Worm (Caenorhabditis elegans) whole organism, L3 larva: ENCODE results near the gene mcm-3.
A peak's percentile ranks its signal among the peaks of the same experiment; 100 is the strongest.

Source experiments
- R02D3.7 ChIP-seq: fragments of 150-350 bp; optimal IDR thresholded peaks from 2 replicates; lab custom pipeline; 2014; ENCODE audit warnings: missing biosample characterization, missing genetic modification characterization
- ZK546.5 ChIP-seq: sonication (generic microtip); optimal IDR thresholded peaks from 2 replicates; lab custom pipeline; 2017; ENCODE audit warnings: missing biosample characterization, missing genetic modification characterization
- aly-2 ChIP-seq: fragments of 150-350 bp; optimal IDR thresholded peaks from 2 replicates; lab custom pipeline; 2014; ENCODE audit warnings: missing biosample characterization, missing genetic modification characterization
- ama-1 ChIP-seq: fragments of 150-350 bp; optimal IDR thresholded peaks from 2 replicates; lab custom pipeline; 2018
- ceh-16 ChIP-seq: sonication (generic microtip); optimal IDR thresholded peaks from 2 replicates; lab custom pipeline; 2017; ENCODE audit warnings: missing biosample characterization, missing genetic modification characterization
- ceh-28 ChIP-seq: fragments of 150-350 bp; optimal IDR thresholded peaks from 2 replicates; lab custom pipeline; 2014; ENCODE audit warnings: missing biosample characterization, missing genetic modification reagents, missing genetic modification characterization
- ceh-82 ChIP-seq: fragments of 150-350 bp; optimal IDR thresholded peaks from 2 replicates; lab custom pipeline; 2014; ENCODE audit warnings: missing biosample characterization, missing genetic modification characterization
- ceh-9 ChIP-seq: sonication (generic microtip); optimal IDR thresholded peaks from 2 replicates; lab custom pipeline; 2018; ENCODE audit warnings: missing biosample characterization, missing genetic modification characterization
- daf-12 ChIP-seq: fragments of 150-350 bp; optimal IDR thresholded peaks from 2 replicates; lab custom pipeline; 2014; ENCODE audit warnings: missing biosample characterization, missing genetic modification reagents, missing genetic modification characterization
- egl-27 ChIP-seq: sonication (generic microtip); optimal IDR thresholded peaks from 4 replicates; lab custom pipeline; 2017; ENCODE audit warnings: missing biosample characterization, missing genetic modification reagents, missing genetic modification characterization
- egl-5 ChIP-seq: fragments of 150-350 bp; optimal IDR thresholded peaks from 2 replicates; lab custom pipeline; 2017; ENCODE audit warnings: missing biosample characterization, missing genetic modification reagents, missing genetic modification characterization, inconsistent platforms
- elt-2 ChIP-seq: sonication (generic microtip); optimal IDR thresholded peaks from 2 replicates; lab custom pipeline; 2016; ENCODE audit warnings: missing genetic modification reagents, mild to moderate bottlenecking, missing genetic modification characterization, missing compliant biosample characterization
- elt-3 ChIP-seq, 3 experiments: fragments of 150-350 bp in 1 of 3; sonication (generic microtip) in 2 of 3; optimal IDR thresholded peaks; 2 replicates in 2 of 3; 4 replicates in 1 of 3; lab custom pipeline; 2014 to 2017; ENCODE audit warnings: missing biosample characterization in 3 of 3, missing genetic modification characterization in 3 of 3
- eor-1 ChIP-seq, 2 experiments: fragments of 150-350 bp; optimal IDR thresholded peaks; 2 replicates each; lab custom pipeline; 2014 to 2018; ENCODE audit warnings: missing biosample characterization in 2 of 2, missing genetic modification characterization in 2 of 2
- fkh-10 ChIP-seq: sonication (generic microtip); optimal IDR thresholded peaks from 2 replicates; lab custom pipeline; 2017; ENCODE audit warnings: missing biosample characterization, missing genetic modification reagents, missing genetic modification characterization
- fkh-2 ChIP-seq: fragments of 150-350 bp; optimal IDR thresholded peaks from 2 replicates; lab custom pipeline; 2014; ENCODE audit warnings: missing biosample characterization, missing genetic modification reagents, missing genetic modification characterization
- fos-1 ChIP-seq: fragments of 150-350 bp; optimal IDR thresholded peaks from 2 replicates; lab custom pipeline; 2014; ENCODE audit warnings: missing biosample characterization, missing genetic modification characterization
- hmg-11 ChIP-seq: sonication (generic microtip); optimal IDR thresholded peaks from 2 replicates; lab custom pipeline; 2016; ENCODE audit warnings: missing genetic modification characterization, missing compliant biosample characterization
- jun-1 ChIP-seq: fragments of 150-350 bp; optimal IDR thresholded peaks from 2 replicates; lab custom pipeline; 2014; ENCODE audit warnings: missing biosample characterization, missing genetic modification reagents, missing genetic modification characterization
- lin-15B ChIP-seq: fragments of 150-350 bp; optimal IDR thresholded peaks from 2 replicates; lab custom pipeline; 2014; ENCODE audit warnings: missing biosample characterization, missing genetic modification characterization
- lin-39 ChIP-seq: fragments of 150-350 bp; optimal IDR thresholded peaks from 2 replicates; lab custom pipeline; 2018; ENCODE audit warnings: missing biosample characterization, missing genetic modification reagents, missing genetic modification characterization
- mdl-1 ChIP-seq: fragments of 150-350 bp; optimal IDR thresholded peaks from 2 replicates; lab custom pipeline; 2014; ENCODE audit warnings: missing biosample characterization, missing genetic modification characterization
- mml-1 ChIP-seq: fragments of 150-350 bp; sonication (generic microtip); optimal IDR thresholded peaks from 3 replicates; lab custom pipeline; 2014; ENCODE audit warnings: missing biosample characterization, missing genetic modification characterization
- nhr-11 ChIP-seq: fragments of 150-350 bp; optimal IDR thresholded peaks from 2 replicates; lab custom pipeline; 2014; ENCODE audit warnings: missing biosample characterization, missing genetic modification characterization
- nhr-12 ChIP-seq: fragments of 150-350 bp; optimal IDR thresholded peaks from 2 replicates; lab custom pipeline; 2014; ENCODE audit warnings: missing biosample characterization, missing genetic modification characterization
- nhr-23 ChIP-seq: fragments of 150-350 bp; optimal IDR thresholded peaks from 2 replicates; lab custom pipeline; 2014; ENCODE audit warnings: missing biosample characterization, missing genetic modification reagents, missing genetic modification characterization
- nhr-237 ChIP-seq: fragments of 150-350 bp; optimal IDR thresholded peaks from 2 replicates; lab custom pipeline; 2014; ENCODE audit warnings: missing biosample characterization, missing genetic modification characterization
- nhr-25 ChIP-seq: sonication (generic microtip); optimal IDR thresholded peaks from 2 replicates; lab custom pipeline; 2017; ENCODE audit warnings: missing biosample characterization, missing genetic modification characterization
- nhr-28 ChIP-seq: fragments of 150-350 bp; optimal IDR thresholded peaks from 2 replicates; lab custom pipeline; 2014; ENCODE audit warnings: missing biosample characterization, missing genetic modification characterization
- nhr-67 ChIP-seq: fragments of 150-350 bp; optimal IDR thresholded peaks from 2 replicates; lab custom pipeline; 2014; ENCODE audit warnings: missing biosample characterization, missing genetic modification characterization
- nhr-76 ChIP-seq: fragments of 150-350 bp; sonication (generic microtip); optimal IDR thresholded peaks from 5 replicates; lab custom pipeline; 2014; ENCODE audit warnings: missing biosample characterization, missing genetic modification characterization
- nhr-77 ChIP-seq: fragments of 150-350 bp; optimal IDR thresholded peaks from 2 replicates; lab custom pipeline; 2014; ENCODE audit warnings: missing biosample characterization, missing genetic modification characterization
- pha-4 ChIP-seq: fragments of 150-350 bp; optimal IDR thresholded peaks from 2 replicates; lab custom pipeline; 2014; ENCODE audit warnings: missing biosample characterization, missing genetic modification reagents, missing genetic modification characterization
- pqm-1 ChIP-seq: fragments of 150-350 bp; optimal IDR thresholded peaks from 2 replicates; lab custom pipeline; 2017; ENCODE audit warnings: missing biosample characterization, missing genetic modification characterization, inconsistent platforms
- sea-2 ChIP-seq: fragments of 150-350 bp; sonication (generic microtip); optimal IDR thresholded peaks from 4 replicates; lab custom pipeline; 2014; ENCODE audit warnings: missing biosample characterization, missing genetic modification reagents, missing genetic modification characterization
- skn-1 ChIP-seq: fragments of 150-350 bp; optimal IDR thresholded peaks from 2 replicates; lab custom pipeline; 2014; ENCODE audit warnings: missing biosample characterization, missing genetic modification characterization
- snpc-4 ChIP-seq: fragments of 150-350 bp; optimal IDR thresholded peaks from 2 replicates; lab custom pipeline; 2014; ENCODE audit warnings: missing biosample characterization, missing genetic modification characterization
- unc-39 ChIP-seq: sonication (generic microtip); optimal IDR thresholded peaks from 4 replicates; lab custom pipeline; 2017; ENCODE audit warnings: missing biosample characterization, missing genetic modification characterization
- unc-62 ChIP-seq: fragments of 150-350 bp; sonication (generic microtip); optimal IDR thresholded peaks from 4 replicates; lab custom pipeline; 2014; ENCODE audit warnings: missing biosample characterization, missing genetic modification reagents, missing genetic modification characterization
- zag-1 ChIP-seq: fragments of 150-350 bp; optimal IDR thresholded peaks from 2 replicates; lab custom pipeline; 2014; ENCODE audit warnings: missing biosample characterization, missing genetic modification characterization
- ztf-11 ChIP-seq: fragments of 150-350 bp; optimal IDR thresholded peaks from 2 replicates; lab custom pipeline; 2014; ENCODE audit warnings: missing biosample characterization, missing genetic modification characterization
- ztf-4 ChIP-seq: fragments of 150-350 bp; optimal IDR thresholded peaks from 2 replicates; lab custom pipeline; 2014; ENCODE audit warnings: missing biosample characterization, missing genetic modification characterization

mcm-3 gene

ce11 chrV:15089438-15089837 lies 30.0 kb upstream of the mcm-3 start, which contains the start of the genes C01G10.5 and C01G10.4:
TSS of gene C01G10.5 (minus strand) at chrV:15089538.
TSS of gene C01G10.4 (plus strand) at chrV:15089740.
- TF ChIP-seq egl-27 (tag; lab: Kevin White, UChicago) (no peak), ceh-28 (tag; lab: Kevin White, UChicago) (no peak), lin-39 (tag; lab: Kevin White, UChicago) (no peak), fkh-10 (GFP tag; lab: Kevin White, UChicago) (no peak), nhr-77 (no peak), skn-1 (tag; lab: Kevin White, UChicago) (no peak)
- TF ChIP-seq, all 47 proteins: peak for 0

ce11 chrV:15088613-15089012 lies 29.2 kb upstream of the mcm-3 start, which contains the start of gene C01G10.18:
TSS of gene C01G10.18 (minus strand) at chrV:15088713.
- no peak for TF ChIP-seq mdl-1 (tag; lab: Kevin White, UChicago)
- TF ChIP-seq egl-5 (tag; lab: Kevin White, UChicago), result no peak
- TF ChIP-seq nhr-25 (tag; lab: Kevin White, UChicago), result no peak
- TF ChIP-seq snpc-4 (tag; lab: Kevin White, UChicago), result no peak
- TF ChIP-seq pha-4 (tag; lab: Kevin White, UChicago), result no peak
- TF ChIP-seq eor-1 (tag; optimal IDR thresholded peaks at IDR 0.05; lab: Kevin White, UChicago), result no peak
- TF ChIP-seq mml-1 (tag; lab: Kevin White, UChicago), result no peak
- TF ChIP-seq ceh-16 (tag; lab: Kevin White, UChicago), result no peak
- TF ChIP-seq aly-2 (tag; lab: Kevin White, UChicago), result no peak
- no peak for TF ChIP-seq ZK546.5
- no peak for TF ChIP-seq lin-15B
- TF ChIP-seq ceh-28 (tag; lab: Kevin White, UChicago), result no peak
- TF ChIP-seq elt-2 (tag; lab: Kevin White, UChicago), result no peak

DNA sequence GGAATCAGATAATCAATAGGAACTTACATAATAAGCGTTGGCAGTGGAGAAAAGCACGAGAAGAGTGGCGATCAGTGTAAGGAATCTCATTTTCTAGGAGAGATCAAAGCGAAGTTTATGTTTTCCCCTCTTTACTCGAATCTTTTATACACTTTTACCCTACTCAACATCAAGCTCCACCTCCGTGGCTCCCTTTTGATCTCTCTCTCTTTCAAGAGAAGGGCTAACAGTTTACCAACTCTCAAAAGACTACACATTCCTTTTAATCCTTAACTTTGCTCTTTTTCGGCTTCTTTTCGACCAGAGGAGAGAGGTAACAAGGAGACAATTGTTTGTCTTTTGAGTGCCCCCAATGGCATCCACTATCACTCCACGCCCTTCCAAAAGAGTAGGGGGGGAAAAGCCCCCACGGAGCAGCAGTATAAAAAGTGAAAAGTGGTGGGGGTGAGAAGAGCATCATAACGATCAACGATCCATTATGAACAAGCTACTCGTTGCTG lies 27.9 kb upstream of the mcm-3 start, which contains the start of the genes C01G10.15 and C01G10.6:
TSS of gene C01G10.15 (minus strand) at position 101 of the 500 bp plus-strand sequence.
TSS of gene C01G10.6 (plus strand) at position 450 of the 500 bp plus-strand sequence.
- no peak for TF ChIP-seq egl-27 (tag; lab: Kevin White, UChicago)
- no peak for TF ChIP-seq sea-2 (GFP tag; lab: Kevin White, UChicago)
- TF ChIP-seq pha-4 (tag; lab: Kevin White, UChicago), result peak; percentile 27
- TF ChIP-seq jun-1 (tag; lab: Kevin White, UChicago), result no peak
- TF ChIP-seq lin-39 (tag; lab: Kevin White, UChicago), result no peak
- TF ChIP-seq ztf-11 (tag; lab: Kevin White, UChicago), result no peak
- no peak for TF ChIP-seq elt-3 (tag; optimal IDR thresholded peaks at IDR 0.05; lab: Kevin White, UChicago)
- TF ChIP-seq daf-12 (tag; lab: Kevin White, UChicago), result no peak

DNA sequence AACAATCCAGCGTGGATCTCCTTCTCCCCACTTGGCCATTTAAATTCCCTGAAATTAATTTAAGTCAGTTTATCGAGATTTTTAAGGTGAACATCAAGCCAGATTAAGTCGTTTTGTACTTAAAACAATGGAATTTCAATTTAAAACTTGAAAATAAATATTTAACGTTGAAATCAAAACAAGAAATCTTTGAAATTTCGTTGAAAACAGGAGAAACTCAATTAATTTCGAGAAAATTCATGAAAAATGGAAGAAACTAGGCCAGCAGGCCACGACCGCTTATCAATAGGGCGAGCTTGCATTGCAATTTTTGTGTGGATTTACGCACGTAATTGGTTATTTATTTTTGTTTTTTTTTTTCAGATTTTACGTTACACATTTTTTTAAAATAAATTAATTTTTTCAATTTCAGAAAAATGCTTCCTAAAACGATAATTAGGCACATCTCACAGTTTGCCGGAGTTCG lies 26.0 kb upstream of the mcm-3 start, which contains the start of the genes ahsa-1 and C01G10.7:
TSS of gene ahsa-1 (minus strand) at position 51 of the 466 bp plus-strand sequence.
TSS of gene C01G10.7 (plus strand) at position 413 of the 466 bp plus-strand sequence.
- no peak for TF ChIP-seq ceh-16 (tag; lab: Kevin White, UChicago)
- TF ChIP-seq mdl-1 (tag; lab: Kevin White, UChicago), result no peak
- no peak for TF ChIP-seq mml-1 (tag; lab: Kevin White, UChicago)
- peak; percentile 13 for TF ChIP-seq egl-27 (tag; lab: Kevin White, UChicago)
- TF ChIP-seq ceh-9 (tag; lab: Kevin White, UChicago), result no peak
- TF ChIP-seq zag-1, result no peak
- no peak for TF ChIP-seq unc-62 (GFP tag; lab: Kevin White, UChicago)
- TF ChIP-seq lin-39 (tag; lab: Kevin White, UChicago), result peak; percentile 75
- peak; percentile 11 for TF ChIP-seq nhr-11 (tag; lab: Kevin White, UChicago)
- no peak for TF ChIP-seq ama-1 (lab: Kevin White, UChicago)
- peak; percentile 77 for TF ChIP-seq ceh-28 (tag; lab: Kevin White, UChicago)
- TF ChIP-seq ztf-4, result no peak
- no peak for TF ChIP-seq nhr-28
- no peak for TF ChIP-seq fkh-2 (tag; lab: Kevin White, UChicago)
- peak; percentile 95 for TF ChIP-seq pha-4 (tag; lab: Kevin White, UChicago)
- TF ChIP-seq ceh-82 (tag; lab: Kevin White, UChicago), result peak; percentile 68
- no peak for TF ChIP-seq unc-39 (tag; lab: Kevin White, UChicago)
- no peak for TF ChIP-seq nhr-23 (tag; lab: Kevin White, UChicago)
- TF ChIP-seq nhr-76 (tag; lab: Kevin White, UChicago), result peak; percentile 0
- TF ChIP-seq nhr-12 (tag; lab: Kevin White, UChicago), result no peak
- no peak for TF ChIP-seq ZK546.5
- no peak for TF ChIP-seq elt-3 (tag; optimal IDR thresholded peaks at IDR 0.05; lab: Kevin White, UChicago)
- TF ChIP-seq sea-2 (GFP tag; lab: Kevin White, UChicago), result no peak
- TF ChIP-seq elt-2 (tag; lab: Kevin White, UChicago), result peak; percentile 61
- no peak for TF ChIP-seq nhr-67 (tag; lab: Kevin White, UChicago)
- TF ChIP-seq pqm-1 (tag; lab: Kevin White, UChicago), result peak; percentile 82
- TF ChIP-seq egl-5 (tag; lab: Kevin White, UChicago), result peak; percentile 87
- peak; percentile 92 for TF ChIP-seq fkh-10 (GFP tag; lab: Kevin White, UChicago)
- TF ChIP-seq aly-2 (tag; lab: Kevin White, UChicago), result no peak
- peak; percentile 86 for TF ChIP-seq nhr-25 (tag; lab: Kevin White, UChicago)
- TF ChIP-seq lin-15B, result peak; percentile 99
- peak; percentile 98 for TF ChIP-seq R02D3.7
- TF ChIP-seq eor-1 (tag; optimal IDR thresholded peaks at IDR 0.05; lab: Kevin White, UChicago), result peak in 1 of 2 experiments; percentile 45
- peak; percentile 83 for TF ChIP-seq hmg-11
- TF ChIP-seq jun-1 (tag; lab: Kevin White, UChicago), result peak; percentile 58
- no peak for TF ChIP-seq ztf-11 (tag; lab: Kevin White, UChicago)
- TF ChIP-seq fos-1 (tag; lab: Kevin White, UChicago), result no peak
- peak; percentile 87 for TF ChIP-seq snpc-4 (tag; lab: Kevin White, UChicago)
- TF ChIP-seq nhr-237 (tag; lab: Kevin White, UChicago), result no peak
